Worm (Caenorhabditis elegans): Measurements from ENCODE around the gene nmur-3.

ce11 chrX:4507122-4507681, 40.9 kb downstream of the nmur-3 start:
- TF ChIP-seq dao-5 (tag; optimal IDR thresholded peaks at IDR 0.05) (no peak), him-1 (tag; optimal IDR thresholded peaks at IDR 0.05) (no peak), W03F9.2 (tag; optimal IDR thresholded peaks at IDR 0.05) (no peak)

Data from whole organism, L4/young adult.